Fruit fly (Drosophila melanogaster) whole organism, prepupa: ENCODE measurements around the gene amn.

Experiments used
- CG1621 ChIP-seq: fragments of 200-800 bp; sonication (Bioruptor generic); optimal IDR thresholded peaks from 3 replicates; lab custom pipeline; 2018; ENCODE audit warnings: missing biosample characterization, mild to moderate bottlenecking, missing genetic modification characterization
- CG34406 ChIP-seq: fragments of 200-800 bp; sonication (Bioruptor generic); optimal IDR thresholded peaks from 3 replicates; lab custom pipeline; 2016; ENCODE audit warnings: missing biosample characterization, missing genetic modification characterization
- CG6163 ChIP-seq: fragments of 200-800 bp; sonication (Bioruptor generic); IDR thresholded peaks from 3 replicates; pipeline ENCODE4 v1.3.6; 2022; ENCODE audit warnings: missing biosample characterization, missing genetic modification characterization
- CG6854 ChIP-seq: fragments of 200-800 bp; sonication (Bioruptor generic); optimal IDR thresholded peaks from 2 replicates; lab custom pipeline; 2017; ENCODE audit warnings: missing biosample characterization, mild to moderate bottlenecking, missing genetic modification characterization
- Eip75B ChIP-seq: fragments of 200-800 bp; sonication (Bioruptor generic); optimal IDR thresholded peaks from 3 replicates; lab custom pipeline; 2016; ENCODE audit warnings: missing biosample characterization, missing genetic modification characterization
- Ets96B ChIP-seq: fragments of 200-800 bp; optimal IDR thresholded peaks from 2 replicates; lab custom pipeline; 2019; ENCODE audit warnings: missing biosample characterization, mild to moderate bottlenecking, missing genetic modification characterization, moderate library complexity
- Sox102F ChIP-seq: fragments of 200-800 bp; sonication (Bioruptor generic); optimal IDR thresholded peaks from 2 replicates; lab custom pipeline; 2016; ENCODE audit warnings: missing biosample characterization, mild to moderate bottlenecking, missing genetic modification characterization
- fd59A ChIP-seq: fragments of 200-800 bp; sonication (Bioruptor generic); optimal IDR thresholded peaks from 2 replicates; lab custom pipeline; 2017; ENCODE audit warnings: missing biosample characterization, mild to moderate bottlenecking, missing genetic modification characterization, missing genetic modification reagents

dm6 chrX:19892070-19892469, 2.2 kb upstream of the amn start:
- no peak for TF ChIP-seq fd59A (GFP tag; lab: Kevin White, UChicago)
- no peak for TF ChIP-seq Ets96B (tag; lab: Kevin White, UChicago)
- no peak for TF ChIP-seq Eip75B (GFP tag; lab: Kevin White, UChicago)
- no peak for TF ChIP-seq CG6854 (GFP tag; lab: Kevin White, UChicago)
- no peak for TF ChIP-seq CG1621 (tag; lab: Kevin White, UChicago)
- TF ChIP-seq CG6163: no peak
- no peak for TF ChIP-seq CG34406 (GFP tag; lab: Kevin White, UChicago)
- TF ChIP-seq Sox102F (GFP tag; lab: Kevin White, UChicago): no peak
